Fruit fly (Drosophila melanogaster) whole organism: ENCODE measurements around the gene CG11857.

Source experiments
- CG8478 ChIP-seq: fragments of >200 bp; optimal IDR thresholded peaks from 2 replicates; lab custom pipeline; 2018; ENCODE audit warnings: inconsistent platforms
- Dll ChIP-seq: fragments of >200 bp; optimal IDR thresholded peaks from 2 replicates; lab custom pipeline; 2017
- EcR ChIP-seq, 2 experiments: fragments of >200 bp; optimal IDR thresholded peaks; 2 replicates each; lab custom pipeline; 2017; ENCODE audit warnings: missing biosample characterization in 2 of 2, missing genetic modification characterization in 2 of 2, missing genetic modification reagents in 2 of 2
- psq ChIP-seq: fragments of >200 bp; optimal IDR thresholded peaks from 2 replicates; lab custom pipeline; 2017

dm6 chr3R:25209207-25209606, 49.5 kb upstream of the CG11857 start:
- TF ChIP-seq psq (no peak), Dll (no peak), CG8478 (lab: Kevin White, UChicago) (no peak), EcR (GFP tag; optimal IDR thresholded peaks at IDR 0.05; lab: Kevin White, UChicago) (no peak)
